Worm (Caenorhabditis elegans): ENCODE results near the gene F54F7.3.

Gene F54F7.3

ce11 chrX:11896708-11897107 is 46.7 kb upstream of the F54F7.3 start:
- TF ChIP-seq Y95B8A.8 (GFP tag; IDR thresholded peaks at IDR 0.05) = no peak
- no peak for TF ChIP-seq F37B4.10 (GFP tag; IDR thresholded peaks at IDR 0.05)
- no peak for TF ChIP-seq attf-6 (GFP tag; IDR thresholded peaks at IDR 0.05)
- no peak for TF ChIP-seq madf-3 (GFP tag; IDR thresholded peaks at IDR 0.05)

ce11 chrX:11892328-11892727 is 42.3 kb upstream of the F54F7.3 start, which contains the start of gene Y62H9A.8:
Y62H9A.8 (minus strand) TSS chrX:11892428.
- TF ChIP-seq repo-1 (tag; optimal IDR thresholded peaks at IDR 0.05) (no peak), nhr-27 (tag; optimal IDR thresholded peaks at IDR 0.05) (no peak)

ce11 chrX:11885577-11885976 is 35.6 kb upstream of the F54F7.3 start, which contains the start of gene Y62H9A.7:
Y62H9A.7 (minus strand) TSS chrX:11885677.
- TF ChIP-seq F10E7.11 (tag; optimal IDR thresholded peaks at IDR 0.05) = no peak
- no peak for TF ChIP-seq cebp-2 (GFP tag; IDR thresholded peaks at IDR 0.05)
- TF ChIP-seq Y53F4B.3 (GFP tag; IDR thresholded peaks at IDR 0.05) = no peak

- no peak for TF ChIP-seq aptf-2 (GFP tag; conservative IDR thresholded peaks at IDR 0.05)
These were observed 32.8 kb upstream of the F54F7.3 start, which contains the start of the genes Y62H9A.5 and ule-5 for ce11 chrX:11882800-11883199. Y62H9A.5 (minus strand) TSS chrX:11882900. ule-5 (plus strand) TSS chrX:11883127.

- no peak for TF ChIP-seq dox-1 (GFP tag; IDR thresholded peaks at IDR 0.05)
- TF ChIP-seq ztf-3 (GFP tag; optimal IDR thresholded peaks at IDR 0.05) = no peak
- TF ChIP-seq F52B5.7 (tag; optimal IDR thresholded peaks at IDR 0.05) = no peak
- TF ChIP-seq ztf-25 (GFP tag; IDR thresholded peaks at IDR 0.05) = no peak
- no peak for TF ChIP-seq akir-1 (GFP tag; optimal IDR thresholded peaks at IDR 0.05)
- TF ChIP-seq K11D2.4 (GFP tag; IDR thresholded peaks at IDR 0.05) = no peak
- TF ChIP-seq nhr-27 (tag; optimal IDR thresholded peaks at IDR 0.05) = no peak
- no peak for TF ChIP-seq F57C9.4 (tag; optimal IDR thresholded peaks at IDR 0.05)
- no peak for TF ChIP-seq lsy-27 (tag; optimal IDR thresholded peaks at IDR 0.05; ENCODE audit: borderline replicate concordance, insufficient read depth)
- TF ChIP-seq Y53F4B.3 (GFP tag; IDR thresholded peaks at IDR 0.05) = no peak
- no peak for TF ChIP-seq hlh-26 (GFP tag; conservative IDR thresholded peaks at IDR 0.05)
- no peak for TF ChIP-seq madf-6 (GFP tag; IDR thresholded peaks at IDR 0.05)
- no peak for TF ChIP-seq pha-4 (tag; optimal IDR thresholded peaks at IDR 0.05)
- no peak for TF ChIP-seq dpl-1 (GFP tag; optimal IDR thresholded peaks at IDR 0.05)
- no peak for TF ChIP-seq pbrm-1 (GFP tag; IDR thresholded peaks at IDR 0.05)
- no peak for TF ChIP-seq F33H1.4 (GFP tag; IDR thresholded peaks at IDR 0.05)
- no peak for TF ChIP-seq die-1 (tag; optimal IDR thresholded peaks at IDR 0.05)
These were observed 29.9 kb upstream of the F54F7.3 start, which contains the start of the genes Y62H9A.3 and Y62H9A.4 for ce11 chrX:11879871-11880270. Y62H9A.3 (minus strand) TSS chrX:11879971. Y62H9A.4 (plus strand) TSS chrX:11880126.

ce11 chrX:11878109-11878508 is 28.1 kb upstream of the F54F7.3 start, which contains the start of gene Y62H9A.2:
Y62H9A.2 (minus strand) TSS chrX:11878209.
- TF ChIP-seq ceh-100 (GFP tag; IDR thresholded peaks at IDR 0.05) (no peak), lsl-1 (GFP tag; optimal IDR thresholded peaks at IDR 0.05) (no peak), T26A5.8 (tag; optimal IDR thresholded peaks at IDR 0.05) (no peak), nfya-1 (tag; optimal IDR thresholded peaks at IDR 0.05; ENCODE audit: borderline replicate concordance, insufficient read depth) (no peak), hlh-12 (tag; optimal IDR thresholded peaks at IDR 0.05) (no peak), F37B4.10 (GFP tag; IDR thresholded peaks at IDR 0.05) (no peak), B0261.1 (tag; optimal IDR thresholded peaks at IDR 0.05) (no peak), die-1 (tag; optimal IDR thresholded peaks at IDR 0.05) (no peak), nhr-120 (GFP tag; IDR thresholded peaks at IDR 0.05) (no peak), him-1 (tag; optimal IDR thresholded peaks at IDR 0.05) (no peak), ekl-4 (GFP tag; IDR thresholded peaks at IDR 0.05) (no peak), let-526 (GFP tag; IDR thresholded peaks at IDR 0.05) (no peak), C17E4.6 (GFP tag; IDR thresholded peaks at IDR 0.05) (no peak), ztf-28 (GFP tag; IDR thresholded peaks at IDR 0.05) (no peak), efl-1 (GFP tag; optimal IDR thresholded peaks at IDR 0.05) (no peak), egrh-3 (GFP tag; IDR thresholded peaks at IDR 0.05) (no peak), bed-2 (GFP tag; IDR thresholded peaks at IDR 0.05) (no peak), somi-1 (GFP tag; optimal IDR thresholded peaks at IDR 0.05) (no peak)
